Fruit fly (Drosophila melanogaster) whole organism, prepupa: ENCODE results near the gene CG11382.

Source experiments
- CG10631 ChIP-seq: fragments of 200-800 bp; sonication (Bioruptor generic); optimal IDR thresholded peaks from 2 replicates; lab custom pipeline; 2016; ENCODE audit warnings: missing biosample characterization, missing genetic modification characterization
- CG10669 ChIP-seq: fragments of 200-800 bp; sonication (Bioruptor generic); optimal IDR thresholded peaks from 3 replicates; lab custom pipeline; 2018; ENCODE audit warnings: missing biosample characterization, mild to moderate bottlenecking, missing genetic modification characterization, moderate library complexity
- CG11294 ChIP-seq: fragments of 200-800 bp; sonication (Bioruptor generic); IDR thresholded peaks from 2 replicates; pipeline ENCODE4 v1.3.6; 2022; ENCODE audit warnings: missing biosample characterization, missing genetic modification characterization
- CG11762 ChIP-seq: fragments of 200-800 bp; sonication (Bioruptor generic); optimal IDR thresholded peaks from 3 replicates; lab custom pipeline; 2016; ENCODE audit warnings: missing biosample characterization, missing genetic modification characterization; ENCODE audit not compliant: insufficient read depth
- CG11902 ChIP-seq: fragments of 200-800 bp; sonication (Bioruptor generic); optimal IDR thresholded peaks from 3 replicates; lab custom pipeline; 2016; ENCODE audit warnings: missing biosample characterization, missing genetic modification characterization
- CG15336 ChIP-seq: fragments of 200-800 bp; sonication (Bioruptor generic); IDR thresholded peaks from 2 replicates; pipeline ENCODE4 v1.3.6; 2022; ENCODE audit warnings: missing biosample characterization, missing genetic modification characterization
- CG1621 ChIP-seq: fragments of 200-800 bp; sonication (Bioruptor generic); optimal IDR thresholded peaks from 3 replicates; lab custom pipeline; 2018; ENCODE audit warnings: missing biosample characterization, mild to moderate bottlenecking, missing genetic modification characterization
- CG3032 ChIP-seq: fragments of 200-800 bp; optimal IDR thresholded peaks from 2 replicates; lab custom pipeline; 2019; ENCODE audit warnings: missing biosample characterization, mild to moderate bottlenecking, missing genetic modification characterization, moderate library complexity
- CG31627 ChIP-seq: fragments of 200-800 bp; sonication (Bioruptor generic); optimal IDR thresholded peaks from 3 replicates; lab custom pipeline; 2016; ENCODE audit warnings: missing biosample characterization, missing genetic modification characterization
- CG32006 ChIP-seq: fragments of 200-800 bp; sonication (Bioruptor generic); optimal IDR thresholded peaks from 3 replicates; lab custom pipeline; 2017; ENCODE audit warnings: missing biosample characterization, mild to moderate bottlenecking, missing genetic modification characterization
- CG34406 ChIP-seq: fragments of 200-800 bp; sonication (Bioruptor generic); optimal IDR thresholded peaks from 3 replicates; lab custom pipeline; 2016; ENCODE audit warnings: missing biosample characterization, missing genetic modification characterization
- CG3919 ChIP-seq: fragments of 200-800 bp; sonication (Bioruptor generic); optimal IDR thresholded peaks from 3 replicates; lab custom pipeline; 2016; ENCODE audit warnings: missing biosample characterization, missing genetic modification characterization
- CG4318 ChIP-seq: fragments of 200-800 bp; sonication (Bioruptor generic); optimal IDR thresholded peaks from 3 replicates; lab custom pipeline; 2017; ENCODE audit warnings: missing biosample characterization, mild to moderate bottlenecking, missing genetic modification characterization
- CG6163 ChIP-seq: fragments of 200-800 bp; sonication (Bioruptor generic); IDR thresholded peaks from 3 replicates; pipeline ENCODE4 v1.3.6; 2022; ENCODE audit warnings: missing biosample characterization, missing genetic modification characterization
- CG6276 ChIP-seq: fragments of 200-800 bp; sonication (Bioruptor generic); optimal IDR thresholded peaks from 2 replicates; lab custom pipeline; 2017; ENCODE audit warnings: missing biosample characterization, mild to moderate bottlenecking, missing genetic modification characterization
- CG6808 ChIP-seq: fragments of 200-800 bp; sonication (Bioruptor generic); optimal IDR thresholded peaks from 3 replicates; lab custom pipeline; 2017; ENCODE audit warnings: missing biosample characterization, missing genetic modification characterization, mild to moderate bottlenecking, moderate library complexity, missing genetic modification reagents
- CG6854 ChIP-seq: fragments of 200-800 bp; sonication (Bioruptor generic); optimal IDR thresholded peaks from 2 replicates; lab custom pipeline; 2017; ENCODE audit warnings: missing biosample characterization, mild to moderate bottlenecking, missing genetic modification characterization
- CG7368 ChIP-seq: fragments of 200-800 bp; sonication (Bioruptor generic); optimal IDR thresholded peaks from 3 replicates; lab custom pipeline; 2016; ENCODE audit warnings: missing biosample characterization, missing genetic modification characterization
- CG8119 ChIP-seq: fragments of 200-800 bp; sonication (Bioruptor generic); IDR thresholded peaks from 3 replicates; pipeline ENCODE4 v1.3.6; 2022; ENCODE audit warnings: missing biosample characterization, missing genetic modification characterization
- CG8319 ChIP-seq: fragments of 200-800 bp; sonication (Bioruptor generic); optimal IDR thresholded peaks from 3 replicates; lab custom pipeline; 2016; ENCODE audit warnings: missing biosample characterization, missing genetic modification characterization
- CG8632 ChIP-seq: fragments of 200-800 bp; sonication (Bioruptor generic); optimal IDR thresholded peaks from 3 replicates; lab custom pipeline; 2016; ENCODE audit warnings: missing biosample characterization, missing genetic modification characterization
- CG9139 ChIP-seq: fragments of 200-800 bp; sonication (Bioruptor generic); optimal IDR thresholded peaks from 3 replicates; lab custom pipeline; 2017; ENCODE audit warnings: missing biosample characterization, mild to moderate bottlenecking, missing genetic modification characterization
- Eip78C ChIP-seq: fragments of 200-800 bp; sonication (Bioruptor generic); peaks from one replicate; lab custom pipeline; 2016; ENCODE audit warnings: missing biosample characterization, missing genetic modification characterization
- Eip93F ChIP-seq: fragments of 200-800 bp; sonication (Bioruptor generic); optimal IDR thresholded peaks from 2 replicates; lab custom pipeline; 2016; ENCODE audit warnings: missing biosample characterization, mild to moderate bottlenecking, missing genetic modification characterization
- Ets21C ChIP-seq: fragments of 200-800 bp; sonication (Bioruptor generic); optimal IDR thresholded peaks from 3 replicates; lab custom pipeline; 2016; ENCODE audit warnings: missing biosample characterization, missing genetic modification characterization
- Ets96B ChIP-seq: fragments of 200-800 bp; optimal IDR thresholded peaks from 2 replicates; lab custom pipeline; 2019; ENCODE audit warnings: missing biosample characterization, mild to moderate bottlenecking, missing genetic modification characterization, moderate library complexity
- Hr38 ChIP-seq: sonication (Bioruptor generic); optimal IDR thresholded peaks from 2 replicates; lab custom pipeline; 2016; ENCODE audit warnings: missing biosample characterization, missing genetic modification characterization
- Hr39 ChIP-seq: fragments of 200-800 bp; sonication (Bioruptor generic); optimal IDR thresholded peaks from 2 replicates; lab custom pipeline; 2016; ENCODE audit warnings: missing biosample characterization, missing genetic modification characterization
- Hr4 ChIP-seq: fragments of 200-800 bp; sonication (Bioruptor generic); optimal IDR thresholded peaks from 3 replicates; lab custom pipeline; 2016; ENCODE audit warnings: missing biosample characterization, missing genetic modification characterization
- Lpt ChIP-seq: fragments of 200-800 bp; sonication (Bioruptor generic); optimal IDR thresholded peaks from 3 replicates; lab custom pipeline; 2016; ENCODE audit warnings: missing biosample characterization, missing genetic modification characterization
- Met ChIP-seq: fragments of 200-800 bp; sonication (Bioruptor generic); optimal IDR thresholded peaks from 3 replicates; lab custom pipeline; 2016; ENCODE audit warnings: missing biosample characterization, missing genetic modification characterization
- Smox ChIP-seq: fragments of 200-800 bp; sonication (Bioruptor generic); optimal IDR thresholded peaks from 3 replicates; lab custom pipeline; 2016; ENCODE audit warnings: missing biosample characterization, missing genetic modification characterization
- Sox102F ChIP-seq: fragments of 200-800 bp; sonication (Bioruptor generic); optimal IDR thresholded peaks from 2 replicates; lab custom pipeline; 2016; ENCODE audit warnings: missing biosample characterization, mild to moderate bottlenecking, missing genetic modification characterization
- Sox14 ChIP-seq: fragments of 200-800 bp; sonication (Bioruptor generic); optimal IDR thresholded peaks from 3 replicates; lab custom pipeline; 2016; ENCODE audit warnings: missing biosample characterization, missing genetic modification characterization
- Sox15 ChIP-seq: fragments of 200-800 bp; sonication (Bioruptor generic); optimal IDR thresholded peaks from 3 replicates; lab custom pipeline; 2016; ENCODE audit warnings: missing biosample characterization, missing genetic modification characterization
- achi ChIP-seq: fragments of 200-800 bp; sonication (Bioruptor generic); optimal IDR thresholded peaks from 3 replicates; lab custom pipeline; 2016; ENCODE audit warnings: missing biosample characterization, missing genetic modification characterization
- cyc ChIP-seq: fragments of 200-800 bp; sonication (Bioruptor generic); optimal IDR thresholded peaks from 3 replicates; lab custom pipeline; 2016; ENCODE audit warnings: missing biosample characterization, missing genetic modification characterization
- dac ChIP-seq: fragments of 200-800 bp; sonication (Bioruptor generic); optimal IDR thresholded peaks from 2 replicates; lab custom pipeline; 2017; ENCODE audit warnings: missing biosample characterization, mild to moderate bottlenecking, missing genetic modification characterization
- dsx ChIP-seq: fragments of 200-800 bp; optimal IDR thresholded peaks from 3 replicates; lab custom pipeline; 2019; ENCODE audit warnings: missing biosample characterization, mild to moderate bottlenecking, missing genetic modification characterization, moderate library complexity; ENCODE audit not compliant: poor library complexity, severe bottlenecking
- eg ChIP-seq: fragments of 200-800 bp; sonication (Bioruptor generic); IDR thresholded peaks from 3 replicates; pipeline ENCODE4 v1.3.6; 2022; ENCODE audit warnings: missing biosample characterization, missing genetic modification characterization
- esn ChIP-seq: fragments of 200-800 bp; sonication (Bioruptor generic); optimal IDR thresholded peaks from 2 replicates; lab custom pipeline; 2016; ENCODE audit warnings: missing biosample characterization, mild to moderate bottlenecking, missing genetic modification characterization, moderate library complexity
- fd59A ChIP-seq: fragments of 200-800 bp; sonication (Bioruptor generic); optimal IDR thresholded peaks from 2 replicates; lab custom pipeline; 2017; ENCODE audit warnings: missing biosample characterization, mild to moderate bottlenecking, missing genetic modification characterization, missing genetic modification reagents
- fd85E ChIP-seq: fragments of 200-800 bp; sonication (Bioruptor generic); optimal IDR thresholded peaks from 3 replicates; lab custom pipeline; 2016; ENCODE audit warnings: missing biosample characterization, missing genetic modification characterization
- net ChIP-seq: fragments of 200-800 bp; sonication (Bioruptor generic); optimal IDR thresholded peaks from 3 replicates; lab custom pipeline; 2016; ENCODE audit warnings: missing biosample characterization, missing genetic modification characterization
- pdm3 ChIP-seq: fragments of 200-800 bp; sonication (Bioruptor generic); optimal IDR thresholded peaks from 3 replicates; lab custom pipeline; 2016; ENCODE audit warnings: missing biosample characterization, missing genetic modification characterization
- salr ChIP-seq, 2 experiments: fragments of 200-800 bp; sonication (Bioruptor generic); optimal IDR thresholded peaks; 3 replicates each; lab custom pipeline; 2016 to 2018; ENCODE audit warnings: missing biosample characterization in 2 of 2, missing genetic modification characterization in 2 of 2, mild to moderate bottlenecking in 1 of 2
- spab ChIP-seq: fragments of 200-800 bp; sonication (Bioruptor generic); optimal IDR thresholded peaks from 2 replicates; lab custom pipeline; 2017; ENCODE audit warnings: missing biosample characterization, mild to moderate bottlenecking, missing genetic modification characterization, missing genetic modification reagents
- ss ChIP-seq, 2 experiments: fragments of 200-800 bp; sonication (Bioruptor generic); optimal IDR thresholded peaks; 2 replicates in 1 of 2; 3 replicates in 1 of 2; lab custom pipeline; 2017 to 2018; ENCODE audit warnings: mild to moderate bottlenecking in 2 of 2, missing biosample characterization in 2 of 2, missing genetic modification characterization in 2 of 2, moderate library complexity in 1 of 2
- svp ChIP-seq: fragments of 200-800 bp; sonication (Bioruptor generic); peaks from one replicate; lab custom pipeline; 2016; ENCODE audit warnings: missing biosample characterization, missing genetic modification characterization
- topi ChIP-seq: fragments of 200-800 bp; sonication (Bioruptor generic); optimal IDR thresholded peaks from 3 replicates; lab custom pipeline; 2016; ENCODE audit warnings: missing biosample characterization, missing genetic modification characterization
- vri ChIP-seq: fragments of 200-800 bp; sonication (Bioruptor generic); optimal IDR thresholded peaks from 3 replicates; lab custom pipeline; 2016; ENCODE audit warnings: missing biosample characterization, mild to moderate bottlenecking, missing genetic modification characterization

CG11382 gene

dm6 chrX:1229567-1229966 is 19.8 kb downstream of the CG11382 start:
- TF ChIP-seq ss (GFP tag; optimal IDR thresholded peaks at IDR 0.05; lab: Kevin White, UChicago) (peak in 1 of 2 experiments; percentile 66), Smox (GFP tag; lab: Kevin White, UChicago) (no peak)
- TF ChIP-seq, all 60 proteins: peak for 1

- TF ChIP-seq esn (GFP tag; lab: Kevin White, UChicago) (no peak), achi (GFP tag; lab: Kevin White, UChicago) (peak; percentile 5), CG3032 (no peak), CG11294 (GFP tag; lab: Robert Waterston, UW) (no peak), CG3919 (GFP tag; lab: Kevin White, UChicago) (peak; percentile 37), CG8632 (GFP tag; lab: Kevin White, UChicago) (no peak), CG1621 (tag; lab: Kevin White, UChicago) (no peak), cyc (no peak), Eip78C (GFP tag; lab: Kevin White, UChicago) (peak; percentile 20), CG32006 (GFP tag; lab: Kevin White, UChicago) (peak; percentile 60), fd59A (GFP tag; lab: Kevin White, UChicago) (no peak), dac (GFP tag; lab: Kevin White, UChicago) (no peak), Hr38 (GFP tag; lab: Kevin White, UChicago) (no peak), Ets96B (tag; lab: Kevin White, UChicago) (no peak), vri (GFP tag; lab: Kevin White, UChicago) (no peak), CG11762 (no peak), pdm3 (GFP tag; lab: Kevin White, UChicago) (no peak), CG7368 (GFP tag; lab: Kevin White, UChicago) (no peak), CG6854 (GFP tag; lab: Kevin White, UChicago) (no peak), CG8119 (peak; percentile 45; the same call in 1 of the 3 replicates), dsx (GFP tag; lab: Kevin White, UChicago) (no peak), CG6808 (no peak), Sox15 (no peak), Sox102F (GFP tag; lab: Kevin White, UChicago) (no peak), Met (no peak), Ets21C (no peak), eg (peak; percentile 65), CG10669 (peak; percentile 23), CG6163 (GFP tag; lab: Robert Waterston, UW) (peak; percentile 53; the same call in 2 of the 3 replicates), Hr39 (GFP tag; lab: Kevin White, UChicago) (no peak), CG15336 (GFP tag; lab: Robert Waterston, UW) (peak; percentile 58), salr (GFP tag; optimal IDR thresholded peaks at IDR 0.05; lab: Kevin White, UChicago) (no peak), spab (GFP tag; lab: Kevin White, UChicago) (peak; percentile 1), CG31627 (GFP tag; lab: Kevin White, UChicago) (no peak), ss (GFP tag; optimal IDR thresholded peaks at IDR 0.05; lab: Kevin White, UChicago) (no peak), CG10631 (GFP tag; lab: Kevin White, UChicago) (no peak), svp (GFP tag; lab: Kevin White, UChicago) (no peak), CG4318 (GFP tag; lab: Kevin White, UChicago) (peak; percentile 35), Hr4 (no peak), CG9139 (GFP tag; lab: Kevin White, UChicago) (no peak), Eip93F (GFP tag; lab: Kevin White, UChicago) (no peak), CG34406 (GFP tag; lab: Kevin White, UChicago) (no peak), net (GFP tag; lab: Kevin White, UChicago) (no peak), fd85E (no peak), Sox14 (GFP tag; lab: Kevin White, UChicago) (no peak), CG6276 (GFP tag; lab: Kevin White, UChicago) (peak; percentile 49), CG11902 (GFP tag; lab: Kevin White, UChicago) (no peak), Lpt (GFP tag; lab: Kevin White, UChicago) (no peak), topi (GFP tag; lab: Kevin White, UChicago) (no peak), CG8319 (GFP tag; lab: Kevin White, UChicago) (no peak)
These were observed 21.9 kb downstream of the CG11382 start for dm6 chrX:1231707-1232106.
